Worm (Caenorhabditis elegans): Measurements from ENCODE around the gene F35D2.1.

Gene F35D2.1

ce11 chrII:7529078-7529683, 46.5 kb upstream of the F35D2.1 start, which contains the start of gene ZK1290.5 (continued):
- TF ChIP-seq hif-1 (tag; optimal IDR thresholded peaks at IDR 0.05) (peak in 1 of 2 experiments; percentile 69), lim-7 (GFP tag; IDR thresholded peaks at IDR 0.05) (no peak), dve-1 (tag; optimal IDR thresholded peaks at IDR 0.05; ENCODE audit: insufficient read depth) (peak; percentile 98), skn-1 (tag; optimal IDR thresholded peaks at IDR 0.05) (no peak), nhr-42 (GFP tag; IDR thresholded peaks at IDR 0.05) (no peak), ceh-32 (tag; optimal IDR thresholded peaks at IDR 0.05; ENCODE audit: poor library complexity) (no peak), nhr-41 (GFP tag; IDR thresholded peaks at IDR 0.05) (peak; percentile 79; the same call in 1 of the 2 replicates), T20F7.1 (GFP tag; optimal IDR thresholded peaks at IDR 0.05) (peak; percentile 84), aly-2 (tag; optimal IDR thresholded peaks at IDR 0.05) (no peak), sdz-12 (GFP tag; optimal IDR thresholded peaks at IDR 0.05) (no peak), ztf-11 (tag; optimal IDR thresholded peaks at IDR 0.05) (no peak), ama-1 (optimal IDR thresholded peaks at IDR 0.05) (no peak), egl-43 (GFP tag; IDR thresholded peaks at IDR 0.05) (no peak), D1046.2 (GFP tag; IDR thresholded peaks at IDR 0.05) (no peak)

DNA sequence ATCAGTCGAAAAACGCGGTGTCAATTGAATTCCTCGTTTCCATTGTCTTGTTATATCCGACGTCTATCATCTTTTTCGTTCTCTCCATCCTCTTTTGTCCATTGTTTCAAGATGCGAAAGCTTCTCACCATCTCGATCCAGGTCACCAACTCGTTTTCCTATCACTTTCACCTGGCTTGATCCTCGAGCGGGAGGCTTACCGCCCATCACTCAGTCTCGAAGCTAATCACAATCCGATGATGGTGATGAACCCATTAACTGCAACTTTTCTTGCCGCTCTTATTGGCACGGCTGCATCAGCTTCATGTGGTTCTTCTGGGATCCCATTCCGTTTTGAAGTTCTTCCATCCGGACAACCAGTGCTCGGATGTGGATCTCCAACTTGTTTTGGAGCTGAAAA, 44.8 kb upstream of the F35D2.1 start, which contains the start of gene wrt-1:
TSS of gene wrt-1 (plus strand) at position 53 of the 400 bp plus-strand sequence.
- TF ChIP-seq mxl-3 (GFP tag; optimal IDR thresholded peaks at IDR 0.05) (peak; percentile 0), egl-43 (GFP tag; IDR thresholded peaks at IDR 0.05) (peak; percentile 46; the same call in 1 of the 2 replicates), daf-12 (tag; optimal IDR thresholded peaks at IDR 0.05) (no peak), hlh-11 (tag; optimal IDR thresholded peaks at IDR 0.05) (peak; percentile 41), attf-4 (tag; optimal IDR thresholded peaks at IDR 0.05) (no peak), F44E2.7 (GFP tag; IDR thresholded peaks at IDR 0.05) (no peak), zfp-3 (GFP tag; conservative IDR thresholded peaks at IDR 0.05) (peak; percentile 58; the same call in 1 of the 2 replicates), lin-15B (tag; optimal IDR thresholded peaks at IDR 0.05) (no peak), set-16 (GFP tag; IDR thresholded peaks at IDR 0.05) (peak; percentile 22; the same call in 1 of the 2 replicates), zip-11 (GFP tag; IDR thresholded peaks at IDR 0.05) (no peak), mxl-2 (GFP tag; conservative IDR thresholded peaks at IDR 0.05) (0 out of 2 replicates have a peak, but pooled peaks have one; percentile 26), daf-8 (GFP tag; IDR thresholded peaks at IDR 0.05) (no peak), ceh-20 (GFP tag; IDR thresholded peaks at IDR 0.05) (no peak; the same call in 1 of the 2 replicates), gei-8 (GFP tag; optimal IDR thresholded peaks at IDR 0.05) (no peak), lin-13 (GFP tag; optimal IDR thresholded peaks at IDR 0.05) (no peak)

DNA sequence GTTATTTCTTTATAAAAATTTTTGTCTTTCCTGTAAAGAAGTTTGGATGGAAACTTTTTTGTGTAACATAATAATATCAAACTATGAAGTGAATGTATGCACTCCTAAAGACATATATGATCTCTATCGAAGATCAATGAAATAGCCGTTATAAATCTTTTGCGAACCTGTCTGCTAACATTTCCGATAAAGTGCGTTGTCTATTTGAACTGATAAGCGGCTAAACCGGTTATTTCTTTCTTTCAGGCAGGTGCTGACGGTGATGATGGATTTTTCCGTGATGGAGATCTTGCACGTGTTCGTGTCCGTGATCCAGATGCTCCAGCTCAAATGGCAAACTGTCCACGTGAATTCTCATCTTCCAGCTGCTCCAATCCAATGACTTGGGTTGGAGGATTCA, 44.2 kb upstream of the F35D2.1 start:
- TF ChIP-seq hlh-30 (tag; optimal IDR thresholded peaks at IDR 0.05; ENCODE audit: insufficient read depth), result peak; percentile 27
- peak; percentile 8 for TF ChIP-seq hlh-11 (tag; optimal IDR thresholded peaks at IDR 0.05)
- TF ChIP-seq php-3 (GFP tag; IDR thresholded peaks at IDR 0.05), result no peak

- TF ChIP-seq Y75B8A.6 (GFP tag; IDR thresholded peaks at IDR 0.05) (no peak), zip-2 (tag; optimal IDR thresholded peaks at IDR 0.05) (no peak), mxl-3 (GFP tag; optimal IDR thresholded peaks at IDR 0.05) (no peak), nhr-76 (tag; optimal IDR thresholded peaks at IDR 0.05) (no peak), sdz-12 (GFP tag; optimal IDR thresholded peaks at IDR 0.05) (no peak), lin-1 (GFP tag; IDR thresholded peaks at IDR 0.05) (no peak), zag-1 (tag; optimal IDR thresholded peaks at IDR 0.05) (no peak), mdt-29 (GFP tag; IDR thresholded peaks at IDR 0.05) (no peak), snpc-1.2 (GFP tag; IDR thresholded peaks at IDR 0.05) (no peak), duxl-1 (tag; optimal IDR thresholded peaks at IDR 0.05; ENCODE audit: poor library complexity) (no peak)
Measured at ce11 chrII:7534369-7534768, 41.3 kb upstream of the F35D2.1 start, which contains the start of gene wrt-10. wrt-10 (minus strand) TSS chrII:7534563.
